Fruit fly (Drosophila melanogaster) whole organism, embryonic: ENCODE data around the gene CG12519.

Experiments used
- Atf3 ChIP-seq: fragments of 200-800 bp; sonication (Bioruptor generic); optimal IDR thresholded peaks from 3 replicates; lab custom pipeline; 2016; ENCODE audit warnings: missing biosample characterization, missing genetic modification characterization
- Bdp1 ChIP-seq: fragments of 200-800 bp; sonication (Bioruptor generic); optimal IDR thresholded peaks from 3 replicates; lab custom pipeline; 2016; ENCODE audit warnings: missing biosample characterization, missing genetic modification characterization
- CG1024 ChIP-seq: fragments of 200-800 bp; sonication (Bioruptor generic); IDR thresholded peaks from 2 replicates; pipeline ENCODE4 v1.3.6; 2022; ENCODE audit warnings: missing biosample characterization, missing genetic modification characterization
- CG10959 ChIP-seq: fragments of 200-800 bp; sonication (Bioruptor generic); IDR thresholded peaks from 2 replicates; pipeline ENCODE4 v1.3.6; 2022; ENCODE audit warnings: missing biosample characterization, missing genetic modification characterization
- CG11695 ChIP-seq: fragments of 200-800 bp; sonication (Bioruptor generic); IDR thresholded peaks from 3 replicates; pipeline ENCODE4 v1.3.6; 2022; ENCODE audit warnings: missing biosample characterization, missing genetic modification characterization
- CG12104 ChIP-seq: fragments of 200-800 bp; sonication (Bioruptor generic); optimal IDR thresholded peaks from 3 replicates; lab custom pipeline; 2016; ENCODE audit warnings: missing biosample characterization, missing genetic modification characterization
- CG15073 ChIP-seq: fragments of 200-800 bp; sonication (Bioruptor generic); optimal IDR thresholded peaks from 2 replicates; lab custom pipeline; 2016; ENCODE audit warnings: missing biosample characterization, missing genetic modification characterization
- CG1529 ChIP-seq: fragments of 200-800 bp; sonication (Bioruptor generic); optimal IDR thresholded peaks from 3 replicates; lab custom pipeline; 2018; ENCODE audit warnings: missing biosample characterization, missing genetic modification characterization
- CG15479 ChIP-seq: fragments of 200-800 bp; sonication (Bioruptor generic); optimal IDR thresholded peaks from 3 replicates; lab custom pipeline; 2019; ENCODE audit warnings: missing biosample characterization, mild to moderate bottlenecking, missing genetic modification characterization, moderate library complexity
- CG15514 ChIP-seq: fragments of 200-800 bp; sonication (Bioruptor generic); optimal IDR thresholded peaks from 3 replicates; lab custom pipeline; 2017; ENCODE audit warnings: missing biosample characterization, missing genetic modification characterization, mild to moderate bottlenecking, moderate library complexity, missing genetic modification reagents
- CG1603 ChIP-seq: fragments of 200-800 bp; sonication (Bioruptor generic); optimal IDR thresholded peaks from 2 replicates; lab custom pipeline; 2019; ENCODE audit warnings: missing biosample characterization, mild to moderate bottlenecking, missing genetic modification characterization, moderate library complexity
- CG17186 ChIP-seq: fragments of 200-800 bp; sonication (Bioruptor generic); optimal IDR thresholded peaks from 3 replicates; lab custom pipeline; 2017; ENCODE audit warnings: missing biosample characterization, missing genetic modification reagents, missing genetic modification characterization
- CG17568 ChIP-seq: fragments of 200-800 bp; sonication (Bioruptor generic); optimal IDR thresholded peaks from 2 replicates; lab custom pipeline; 2018; ENCODE audit warnings: missing biosample characterization, mild to moderate bottlenecking, missing genetic modification characterization, moderate library complexity
- CG17829 ChIP-seq: fragments of 200-800 bp; optimal IDR thresholded peaks from 2 replicates; lab custom pipeline; 2019; ENCODE audit warnings: missing biosample characterization, mild to moderate bottlenecking, missing genetic modification characterization, moderate library complexity
- CG18476 ChIP-seq: fragments of 200-800 bp; sonication (Bioruptor generic); optimal IDR thresholded peaks from 2 replicates; lab custom pipeline; 2016; ENCODE audit warnings: missing biosample characterization, mild to moderate bottlenecking, missing genetic modification characterization
- CG2116 ChIP-seq: fragments of 200-800 bp; sonication (Bioruptor generic); optimal IDR thresholded peaks from 3 replicates; lab custom pipeline; 2018; ENCODE audit warnings: missing biosample characterization, mild to moderate bottlenecking, missing genetic modification characterization
- CG31224 ChIP-seq: fragments of 200-800 bp; sonication (Bioruptor generic); IDR thresholded peaks from 2 replicates; pipeline ENCODE4 v1.3.6; 2022; ENCODE audit warnings: missing biosample characterization, missing genetic modification characterization
- CG4404 ChIP-seq: fragments of 200-800 bp; sonication (Bioruptor generic); IDR thresholded peaks from 2 replicates; pipeline ENCODE4 v1.3.6; 2022; ENCODE audit warnings: missing biosample characterization, missing genetic modification characterization
- CG4820 ChIP-seq: fragments of 200-800 bp; sonication (Bioruptor generic); optimal IDR thresholded peaks from 3 replicates; lab custom pipeline; 2016; ENCODE audit warnings: missing biosample characterization, missing genetic modification characterization
- CG5245 ChIP-seq: fragments of 200-800 bp; sonication (Bioruptor generic); optimal IDR thresholded peaks from 3 replicates; lab custom pipeline; 2016; ENCODE audit warnings: missing biosample characterization, missing genetic modification characterization
- CG7357 ChIP-seq: fragments of 200-800 bp; sonication (Bioruptor generic); IDR thresholded peaks from 3 replicates; pipeline ENCODE4 v1.3.6; 2022; ENCODE audit warnings: missing biosample characterization, missing genetic modification characterization
- CG7963 ChIP-seq: fragments of 200-800 bp; sonication (Bioruptor generic); IDR thresholded peaks from 3 replicates; pipeline ENCODE4 v1.3.6; 2022; ENCODE audit warnings: missing biosample characterization, missing genetic modification characterization; ENCODE audit not compliant: partially characterized antibody
- CG8478 ChIP-seq: fragments of >200 bp; optimal IDR thresholded peaks from 2 replicates; lab custom pipeline; 2018
- Chrac-16 ChIP-seq: fragments of 200-800 bp; sonication (Bioruptor generic); optimal IDR thresholded peaks from 3 replicates; lab custom pipeline; 2016; ENCODE audit warnings: missing biosample characterization, missing genetic modification characterization
- Dbx ChIP-seq: fragments of 200-800 bp; sonication (Bioruptor generic); IDR thresholded peaks from 3 replicates; pipeline ENCODE4 v1.3.6; 2022; ENCODE audit warnings: missing biosample characterization, missing genetic modification characterization
- Doc2 ChIP-seq: fragments of 200-800 bp; sonication (Bioruptor generic); IDR thresholded peaks from 2 replicates; pipeline ENCODE4 v1.3.6; 2022; ENCODE audit warnings: missing biosample characterization, missing genetic modification characterization
- E2f1 ChIP-seq: fragments of 200-800 bp; sonication (Bioruptor generic); IDR thresholded peaks from 2 replicates; pipeline ENCODE4 v1.3.6; 2022; ENCODE audit warnings: missing biosample characterization, missing genetic modification characterization
- ERR ChIP-seq: fragments of 200-800 bp; sonication (Bioruptor generic); optimal IDR thresholded peaks from 2 replicates; lab custom pipeline; 2016; ENCODE audit warnings: missing biosample characterization, missing genetic modification characterization
- Fer2 ChIP-seq: fragments of 200-800 bp; sonication (Bioruptor generic); optimal IDR thresholded peaks from 2 replicates; lab custom pipeline; 2018; ENCODE audit warnings: missing biosample characterization, mild to moderate bottlenecking, missing genetic modification characterization, moderate library complexity
- Hr78 ChIP-seq, 2 experiments: fragments of 200-800 bp in 1 of 2; fragments of >200 bp in 1 of 2; sonication (Bioruptor generic) in 1 of 2; optimal IDR thresholded peaks; 2 replicates each; lab custom pipeline; 2017 to 2019; ENCODE audit warnings: missing biosample characterization in 2 of 2, missing genetic modification characterization in 2 of 2, mild to moderate bottlenecking in 1 of 2, moderate library complexity in 1 of 2
- Kr ChIP-seq: fragments of 200-800 bp; sonication (Bioruptor generic); optimal IDR thresholded peaks from 2 replicates; lab custom pipeline; 2017; ENCODE audit warnings: missing biosample characterization, mild to moderate bottlenecking, missing genetic modification characterization
- MBD-R2 ChIP-seq: fragments of 200-800 bp; sonication (Bioruptor generic); IDR thresholded peaks from 2 replicates; pipeline ENCODE4 v1.3.6; 2022; ENCODE audit warnings: missing biosample characterization, missing genetic modification characterization
- MESR4 ChIP-seq: fragments of 200-800 bp; sonication (Bioruptor generic); optimal IDR thresholded peaks from 2 replicates; lab custom pipeline; 2018; ENCODE audit warnings: missing biosample characterization, mild to moderate bottlenecking, missing genetic modification characterization, moderate library complexity
- NFAT ChIP-seq: fragments of 200-800 bp; sonication (Bioruptor generic); IDR thresholded peaks from 2 replicates; pipeline ENCODE4 v1.3.6; 2022; ENCODE audit warnings: missing biosample characterization, missing genetic modification characterization
- ac ChIP-seq: fragments of 200-800 bp; sonication (Bioruptor generic); optimal IDR thresholded peaks from 3 replicates; lab custom pipeline; 2017; ENCODE audit warnings: missing biosample characterization, mild to moderate bottlenecking, missing genetic modification characterization
- al ChIP-seq: fragments of 200-800 bp; sonication (Bioruptor generic); IDR thresholded peaks from 2 replicates; pipeline ENCODE4 v1.3.6; 2022; ENCODE audit warnings: missing biosample characterization, missing genetic modification characterization
- br ChIP-seq: fragments of >200 bp; optimal IDR thresholded peaks from 2 replicates; lab custom pipeline; 2017
- chm ChIP-seq: fragments of 200-800 bp; sonication (Bioruptor generic); IDR thresholded peaks from 2 replicates; pipeline ENCODE4 v1.3.6; 2022; ENCODE audit warnings: missing biosample characterization, missing genetic modification characterization
- crc ChIP-seq: fragments of 200-800 bp; sonication (Bioruptor generic); optimal IDR thresholded peaks from 2 replicates; lab custom pipeline; 2016; ENCODE audit warnings: missing biosample characterization, missing genetic modification characterization
- crol ChIP-seq: fragments of 200-800 bp; sonication (Bioruptor generic); IDR thresholded peaks from 2 replicates; pipeline ENCODE4 v1.3.6; 2022; ENCODE audit warnings: missing biosample characterization, missing genetic modification characterization
- eve ChIP-seq, 2 experiments: fragments of >200 bp; optimal IDR thresholded peaks; 2 replicates each; lab custom pipeline; 2017; ENCODE audit warnings: missing biosample characterization in 2 of 2, missing genetic modification characterization in 2 of 2
- fd3F ChIP-seq: fragments of 200-800 bp; sonication (Bioruptor generic); optimal IDR thresholded peaks from 2 replicates; lab custom pipeline; 2018; ENCODE audit warnings: missing biosample characterization, mild to moderate bottlenecking, missing genetic modification characterization, moderate library complexity
- fd96Cb ChIP-seq: fragments of 200-800 bp; sonication (Bioruptor generic); optimal IDR thresholded peaks from 2 replicates; lab custom pipeline; 2018; ENCODE audit warnings: missing biosample characterization, mild to moderate bottlenecking, missing genetic modification characterization, moderate library complexity
- fru ChIP-seq: fragments of >200 bp; optimal IDR thresholded peaks from 2 replicates; lab custom pipeline; 2017
- ken ChIP-seq: fragments of 200-800 bp; sonication (Bioruptor generic); IDR thresholded peaks from 3 replicates; pipeline ENCODE4 v1.3.6; 2022; ENCODE audit warnings: missing biosample characterization, missing genetic modification characterization
- phol ChIP-seq: fragments of 200-800 bp; sonication (Bioruptor generic); optimal IDR thresholded peaks from 3 replicates; lab custom pipeline; 2018; ENCODE audit warnings: missing biosample characterization, mild to moderate bottlenecking, missing genetic modification characterization, moderate library complexity
- pita ChIP-seq: fragments of 200-800 bp; sonication (Bioruptor generic); optimal IDR thresholded peaks from 2 replicates; lab custom pipeline; 2017; ENCODE audit warnings: missing biosample characterization, mild to moderate bottlenecking, missing genetic modification characterization
- pum ChIP-seq: fragments of 200-800 bp; sonication (Bioruptor generic); optimal IDR thresholded peaks from 2 replicates; lab custom pipeline; 2016; ENCODE audit warnings: missing biosample characterization, missing genetic modification characterization
- sens ChIP-seq: fragments of 200-800 bp; sonication (Bioruptor generic); peaks from one replicate; lab custom pipeline; 2016; ENCODE audit warnings: missing biosample characterization, missing genetic modification characterization
- slbo ChIP-seq: fragments of 200-800 bp; sonication (Bioruptor generic); IDR thresholded peaks from 2 replicates; pipeline ENCODE4 v1.3.6; 2022; ENCODE audit warnings: missing biosample characterization, missing genetic modification characterization
- stc ChIP-seq: fragments of 200-800 bp; sonication (Bioruptor generic); IDR thresholded peaks from 2 replicates; pipeline ENCODE4 v1.3.6; 2022; ENCODE audit warnings: missing biosample characterization, missing genetic modification characterization
- wdn ChIP-seq: fragments of 200-800 bp; sonication (Bioruptor generic); IDR thresholded peaks from 2 replicates; pipeline ENCODE4 v1.3.6; 2022; ENCODE audit warnings: missing biosample characterization, missing genetic modification characterization
- zfh1 ChIP-seq: fragments of 200-800 bp; sonication (Bioruptor generic); IDR thresholded peaks from 3 replicates; pipeline ENCODE4 v1.3.6; 2022; ENCODE audit warnings: missing biosample characterization, missing genetic modification characterization

The CG12519 gene

DNA sequence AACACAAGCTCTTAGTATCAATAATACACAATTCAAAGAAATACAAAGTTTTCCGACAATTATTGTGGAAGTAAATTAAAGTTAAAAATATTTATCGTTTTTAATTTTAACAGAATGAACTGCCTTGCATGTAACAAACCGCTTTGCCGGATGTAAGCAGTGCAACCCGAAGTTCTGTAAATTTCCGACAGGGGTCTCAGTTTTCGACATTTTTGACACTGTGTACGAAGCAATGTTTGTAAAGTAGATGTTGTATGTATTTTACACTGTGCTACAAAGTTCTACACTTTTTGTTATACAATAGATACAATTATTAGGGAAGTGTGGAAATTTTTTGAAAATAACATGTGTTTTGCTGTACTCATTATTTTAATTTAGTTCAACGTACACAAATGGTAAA lies 44.3 kb downstream of the CG12519 start (continued):
- TF ChIP-seq chm (GFP tag; lab: Robert Waterston, UW), result no peak
- TF ChIP-seq Kr (GFP tag; lab: Kevin White, UChicago), result no peak
- peak; percentile 86 for TF ChIP-seq ERR (GFP tag; lab: Kevin White, UChicago)
- TF ChIP-seq E2f1, result peak; percentile 88
- TF ChIP-seq CG15073 (GFP tag; lab: Kevin White, UChicago), result no peak
- TF ChIP-seq CG8478, result peak; percentile 84
- peak; percentile 96 for TF ChIP-seq zfh1
- peak; percentile 40 for TF ChIP-seq pita (GFP tag; lab: Kevin White, UChicago)
- TF ChIP-seq CG4820 (GFP tag; lab: Kevin White, UChicago), result peak; percentile 85
- TF ChIP-seq Fer2, result peak; percentile 91
- no peak for TF ChIP-seq br (lab: Kevin White, UChicago)
- peak; percentile 86 for TF ChIP-seq CG12104 (GFP tag; lab: Kevin White, UChicago)
- TF ChIP-seq pum (GFP tag; lab: Kevin White, UChicago), result peak; percentile 94
- peak; percentile 91 for TF ChIP-seq al (GFP tag; lab: Robert Waterston, UW)
- TF ChIP-seq CG17829 (tag; lab: Kevin White, UChicago), result peak; percentile 82
- TF ChIP-seq CG7357 (GFP tag; lab: Robert Waterston, UW), result peak; percentile 76
- peak; percentile 95 for TF ChIP-seq slbo (GFP tag; lab: Robert Waterston, UW)
- TF ChIP-seq Hr78 (GFP tag; optimal IDR thresholded peaks at IDR 0.05; lab: Kevin White, UChicago), result no peak
- TF ChIP-seq ken (GFP tag; lab: Robert Waterston, UW), result peak; percentile 96
- peak; percentile 97 for TF ChIP-seq NFAT (GFP tag; lab: Robert Waterston, UW)
- TF ChIP-seq CG17568 (GFP tag; lab: Kevin White, UChicago), result no peak
- TF ChIP-seq CG2116 (GFP tag; lab: Kevin White, UChicago), result peak; percentile 65
- peak; percentile 79 for TF ChIP-seq CG4404 (GFP tag; lab: Robert Waterston, UW)
- TF ChIP-seq CG15479 (GFP tag; lab: Kevin White, UChicago), result no peak
- TF ChIP-seq Dbx (GFP tag; lab: Robert Waterston, UW), result peak; percentile 91
- no peak for TF ChIP-seq eve (GFP tag; optimal IDR thresholded peaks at IDR 0.05; lab: Kevin White, UChicago)
- TF ChIP-seq Chrac-16 (GFP tag; lab: Kevin White, UChicago), result peak; percentile 71
- peak; percentile 93 for TF ChIP-seq CG1603
- TF ChIP-seq CG7963, result no peak
- TF ChIP-seq crol (GFP tag; lab: Robert Waterston, UW), result no peak; the same call in 1 of the 2 replicates
- TF ChIP-seq fd96Cb (tag; lab: Kevin White, UChicago), result peak; percentile 78
- TF ChIP-seq CG18476 (GFP tag; lab: Kevin White, UChicago), result peak; percentile 73
- peak; percentile 93 for TF ChIP-seq Doc2 (GFP tag; lab: Robert Waterston, UW)
- peak; percentile 76 for TF ChIP-seq CG15514 (GFP tag; lab: Kevin White, UChicago)
- TF ChIP-seq fd3F, result peak; percentile 79
- peak; percentile 89 for TF ChIP-seq CG1024 (GFP tag; lab: Robert Waterston, UW)
- peak; percentile 84 for TF ChIP-seq CG31224 (GFP tag; lab: Robert Waterston, UW)
- TF ChIP-seq wdn (GFP tag; lab: Robert Waterston, UW), result peak; percentile 87
- TF ChIP-seq CG5245 (GFP tag; lab: Kevin White, UChicago), result peak; percentile 87
- TF ChIP-seq CG17186 (GFP tag; lab: Kevin White, UChicago), result peak; percentile 13
- TF ChIP-seq ac (GFP tag; lab: Kevin White, UChicago), result peak; percentile 27
- TF ChIP-seq CG1529, result peak; percentile 48
- peak; percentile 68 for TF ChIP-seq Bdp1 (GFP tag; lab: Kevin White, UChicago)
- TF ChIP-seq fru (lab: Kevin White, UChicago), result no peak
- TF ChIP-seq sens (GFP tag; lab: Kevin White, UChicago), result peak; percentile 97
- peak; percentile 74 for TF ChIP-seq MBD-R2 (GFP tag; lab: Robert Waterston, UW)
- no peak for TF ChIP-seq MESR4
- peak; percentile 90 for TF ChIP-seq phol (tag; lab: Kevin White, UChicago)
- peak; percentile 72 for TF ChIP-seq CG10959
- peak; percentile 79 for TF ChIP-seq Atf3 (GFP tag; lab: Kevin White, UChicago)
- peak; percentile 86 for TF ChIP-seq stc
- TF ChIP-seq crc (GFP tag; lab: Kevin White, UChicago), result peak; percentile 91
- TF ChIP-seq CG11695 (GFP tag; lab: Robert Waterston, UW), result peak; percentile 77
